Worm (Caenorhabditis elegans): ENCODE measurements around the gene mig-6.

mig-6 gene

DNA sequence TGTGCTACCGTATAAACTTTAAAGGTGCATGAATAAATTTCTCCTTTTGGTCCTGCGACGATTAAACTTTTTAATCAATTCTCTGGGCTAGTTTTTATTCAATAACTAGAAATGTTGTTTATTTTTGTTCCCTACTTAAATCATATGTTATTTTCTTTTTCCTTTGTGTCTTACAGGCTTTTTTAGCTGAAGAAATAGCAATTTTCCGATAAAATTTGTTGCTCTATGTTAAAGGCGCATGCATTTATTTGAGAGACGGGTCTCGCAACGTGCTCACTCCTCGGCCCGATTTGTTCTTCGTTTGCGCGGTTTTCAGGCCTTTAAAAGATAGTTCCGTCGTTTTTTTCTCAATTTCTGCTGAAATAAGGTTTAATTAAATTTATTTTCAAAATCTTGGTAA lies 26.9 kb downstream of the mig-6 start (continued):
- peak; percentile 14 for TF ChIP-seq snpc-1.3 (tag; optimal IDR thresholded peaks at IDR 0.05; ENCODE audit: insufficient read depth)
- TF ChIP-seq F33H1.4 (GFP tag; IDR thresholded peaks at IDR 0.05) = peak; percentile 87
- TF ChIP-seq efl-1 (GFP tag; optimal IDR thresholded peaks at IDR 0.05) = peak; percentile 85
- TF ChIP-seq hsf-1 (GFP tag; IDR thresholded peaks at IDR 0.05) = peak; percentile 64
- no peak for TF ChIP-seq nfya-2 (GFP tag; IDR thresholded peaks at IDR 0.05)
- TF ChIP-seq D2030.7 (GFP tag; IDR thresholded peaks at IDR 0.05) = peak; percentile 45; the same call in 1 of the 2 replicates
- TF ChIP-seq ceh-91 (GFP tag; IDR thresholded peaks at IDR 0.05) = peak; percentile 38; the same call in 1 of the 2 replicates
- TF ChIP-seq ceh-27 (GFP tag; optimal IDR thresholded peaks at IDR 0.05) = no peak

DNA sequence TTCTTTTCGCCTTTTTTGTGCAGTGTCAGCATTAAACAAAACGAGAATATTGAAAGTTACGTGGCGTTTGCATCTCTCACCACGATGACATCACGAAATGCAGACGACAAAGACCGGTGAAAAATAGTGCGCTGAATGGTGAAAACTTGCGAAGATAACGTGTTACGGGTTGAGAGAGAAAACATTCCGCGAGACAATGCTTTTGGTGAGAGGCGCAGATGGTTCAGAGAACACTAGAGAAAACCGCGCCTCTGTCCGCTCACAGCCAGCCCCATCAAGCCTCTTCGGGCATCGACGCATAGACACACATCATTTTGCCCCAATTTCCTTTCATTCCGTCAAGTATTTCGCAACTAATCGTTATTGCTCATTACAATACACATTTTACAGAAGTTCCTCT lies 27.6 kb downstream of the mig-6 start, which contains the start of the genes C37C3.9 and C37C3.18:
Gene C37C3.9 (minus strand): TSS at position 98 of the 400 bp plus-strand sequence.
Gene C37C3.18 (plus strand): TSS at position 391 of the 400 bp plus-strand sequence.
- TF ChIP-seq lsl-1 (GFP tag; optimal IDR thresholded peaks at IDR 0.05) (no peak), nfya-2 (GFP tag; IDR thresholded peaks at IDR 0.05) (no peak), Y53G8AR.9 (GFP tag; conservative IDR thresholded peaks at IDR 0.05) (0 out of 2 replicates have a peak, but pooled peaks have one; percentile 11), dpl-1 (GFP tag; optimal IDR thresholded peaks at IDR 0.05) (no peak), ztf-25 (GFP tag; IDR thresholded peaks at IDR 0.05) (no peak), K12H6.12 (tag; optimal IDR thresholded peaks at IDR 0.05) (peak; percentile 62), hrde-1 (tag; optimal IDR thresholded peaks at IDR 0.05; ENCODE audit: borderline replicate concordance) (no peak), rpc-1 (optimal IDR thresholded peaks at IDR 0.05) (no peak), rpc-1 (tag; optimal IDR thresholded peaks at IDR 0.05) (no peak), atf-7 (tag; optimal IDR thresholded peaks at IDR 0.05) (peak; percentile 91), madf-3 (GFP tag; IDR thresholded peaks at IDR 0.05) (no peak), nfya-1 (tag; optimal IDR thresholded peaks at IDR 0.05; ENCODE audit: borderline replicate concordance, insufficient read depth) (no peak), somi-1 (GFP tag; optimal IDR thresholded peaks at IDR 0.05) (peak; percentile 50), F57A8.1 (GFP tag; optimal IDR thresholded peaks at IDR 0.05) (no peak), Y56A3A.18 (GFP tag; IDR thresholded peaks at IDR 0.05) (no peak; the same call in 1 of the 2 replicates), ceh-40 (GFP tag; IDR thresholded peaks at IDR 0.05) (no peak), ceh-100 (GFP tag; IDR thresholded peaks at IDR 0.05) (no peak), zfh-2 (GFP tag; conservative IDR thresholded peaks at IDR 0.05) (peak; percentile 93), fkh-3 (tag; optimal IDR thresholded peaks at IDR 0.05) (no peak), ZK185.1 (tag; optimal IDR thresholded peaks at IDR 0.05; ENCODE audit: poor library complexity, severe bottlenecking) (peak; percentile 12), tbx-9 (tag; optimal IDR thresholded peaks at IDR 0.05; ENCODE audit: borderline replicate concordance) (no peak), lsy-27 (tag; optimal IDR thresholded peaks at IDR 0.05; ENCODE audit: borderline replicate concordance, insufficient read depth) (no peak), ztf-26 (tag; optimal IDR thresholded peaks at IDR 0.05) (no peak), C17E4.6 (GFP tag; IDR thresholded peaks at IDR 0.05) (no peak), egl-18 (GFP tag; IDR thresholded peaks at IDR 0.05) (no peak), ztf-18 (tag; optimal IDR thresholded peaks at IDR 0.05) (no peak), sptf-2 (GFP tag; optimal IDR thresholded peaks at IDR 0.05) (no peak), tlf-1 (GFP tag; optimal IDR thresholded peaks at IDR 0.05) (no peak), lir-1 (GFP tag; conservative IDR thresholded peaks at IDR 0.05) (no peak), attf-5 (GFP tag; optimal IDR thresholded peaks at IDR 0.05) (peak; percentile 65), aptf-2 (GFP tag; conservative IDR thresholded peaks at IDR 0.05) (no peak), die-1 (tag; optimal IDR thresholded peaks at IDR 0.05) (no peak), F39B2.1 (GFP tag; IDR thresholded peaks at IDR 0.05) (no peak), Y95B8A.8 (GFP tag; IDR thresholded peaks at IDR 0.05) (0 out of 2 replicates have a peak, but pooled peaks have one; percentile 6), pbrm-1 (GFP tag; IDR thresholded peaks at IDR 0.05) (peak; percentile 54; the same call in 1 of the 2 replicates), repo-1 (tag; optimal IDR thresholded peaks at IDR 0.05) (peak; percentile 50), mxl-1 (tag; optimal IDR thresholded peaks at IDR 0.05) (no peak), attf-3 (GFP tag; conservative IDR thresholded peaks at IDR 0.05) (no peak), bed-1 (GFP tag; IDR thresholded peaks at IDR 0.05) (no peak), F55B11.4 (tag; optimal IDR thresholded peaks at IDR 0.05; ENCODE audit: borderline replicate concordance, insufficient read depth) (no peak)

Measured in whole organism, young adult.